Worm (Caenorhabditis elegans) whole organism, L4 larva: ENCODE data around the gene str-226.

Experiments used
- D1046.2 ChIP-seq: fragments of 200-800 bp; sonication (Bioruptor generic); IDR thresholded peaks from 2 replicates; pipeline ENCODE4 v1.3.6; 2022; ENCODE audit warnings: missing genetic modification characterization, missing compliant biosample characterization
- F10B5.3 ChIP-seq: sonication (generic microtip); optimal IDR thresholded peaks from 2 replicates; lab custom pipeline; 2016; ENCODE audit warnings: mild to moderate bottlenecking, missing genetic modification characterization, missing compliant biosample characterization
- F49E8.2 ChIP-seq: sonication (generic microtip); optimal IDR thresholded peaks from 2 replicates; lab custom pipeline; 2016; ENCODE audit warnings: missing compliant biosample characterization, mild to moderate bottlenecking, missing genetic modification characterization, borderline replicate concordance
- ceh-82 ChIP-seq: sonication (generic microtip); optimal IDR thresholded peaks from 2 replicates; lab custom pipeline; 2017; ENCODE audit warnings: missing biosample characterization, missing genetic modification characterization
- daf-16 ChIP-seq, 3 experiments: sonication (generic microtip); optimal IDR thresholded peaks; 2 replicates each; lab custom pipeline; 2016 to 2017; ENCODE audit warnings: missing genetic modification characterization in 3 of 3, missing genetic modification reagents in 3 of 3, mild to moderate bottlenecking in 2 of 3, missing compliant biosample characterization in 2 of 3, missing biosample characterization in 1 of 3, moderate library complexity in 1 of 3
- ztf-11 ChIP-seq: fragments of 150-350 bp; optimal IDR thresholded peaks from 2 replicates; lab custom pipeline; 2014; ENCODE audit warnings: missing biosample characterization, missing genetic modification characterization

DNA sequence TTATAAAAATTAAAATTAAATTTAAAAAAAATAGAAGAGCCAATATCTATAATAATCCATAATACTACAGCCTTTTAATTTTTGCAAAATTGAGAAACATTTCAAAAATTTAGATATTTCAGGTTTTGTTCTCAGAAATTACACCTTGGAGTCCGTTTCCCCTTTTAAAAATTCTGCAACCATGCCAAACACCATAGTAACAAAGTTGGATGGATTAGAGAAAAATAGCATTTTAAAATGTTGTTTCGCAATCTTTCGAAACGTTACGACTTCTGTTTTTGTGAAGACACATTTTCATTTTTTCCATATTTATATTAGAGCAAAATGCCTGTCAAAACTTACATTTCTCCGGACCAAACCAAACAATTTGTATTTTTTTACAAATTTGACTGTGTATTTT, 12.5 kb downstream of the str-226 start, which contains the start of gene T24A6.7:
- no peak for TF ChIP-seq ztf-11 (tag; lab: Kevin White, UChicago)
- no peak for TF ChIP-seq D1046.2
- no peak for TF ChIP-seq F10B5.3 (tag; lab: Kevin White, UChicago)
- no peak for TF ChIP-seq F49E8.2 (tag; lab: Kevin White, UChicago)
- TF ChIP-seq ceh-82: no peak
- no peak for TF ChIP-seq daf-16 (GFP tag; optimal IDR thresholded peaks at IDR 0.05; lab: Kevin White, UChicago)
- no peak for TF ChIP-seq daf-16 (tag; optimal IDR thresholded peaks at IDR 0.05; lab: Kevin White, UChicago)
